Worm (Caenorhabditis elegans): ENCODE results near the gene feh-1.

feh-1 gene

DNA sequence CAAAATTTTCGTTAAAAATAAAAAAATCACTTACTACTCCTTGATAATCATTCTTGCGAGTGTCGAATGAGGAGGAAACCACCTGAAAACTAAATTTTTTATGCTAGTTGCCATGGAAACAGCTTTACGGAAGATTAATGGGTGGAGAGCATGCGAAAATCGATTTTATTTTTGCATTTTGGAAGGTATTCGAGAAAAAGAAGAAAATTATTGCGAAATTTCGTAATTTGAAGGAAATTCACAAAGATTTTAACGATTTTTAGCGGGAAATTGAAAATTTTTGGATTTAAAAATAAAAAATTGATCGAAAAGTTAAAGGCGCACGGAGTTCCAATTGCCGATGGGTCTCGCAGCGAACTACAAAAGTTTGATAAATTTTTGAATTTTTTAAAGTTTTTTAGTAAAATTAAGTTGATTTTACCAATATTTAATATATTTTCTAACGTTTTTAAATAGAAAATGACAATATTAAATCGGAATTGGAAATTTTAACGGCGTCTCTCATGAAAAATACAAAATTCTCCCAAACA, 26.0 kb downstream of the feh-1 start, which contains the start of gene Y54F10AR.1:
Gene Y54F10AR.1, minus strand, starts transcription at position 51 of the 530 bp plus-strand sequence.
- TF ChIP-seq tab-1 (GFP tag; IDR thresholded peaks at IDR 0.05) (no peak), med-1 (GFP tag; optimal IDR thresholded peaks at IDR 0.05; ENCODE audit: insufficient read depth) (no peak), flt-1 (GFP tag; IDR thresholded peaks at IDR 0.05) (no peak), T22C8.4 (GFP tag; IDR thresholded peaks at IDR 0.05) (no peak), ref-1 (GFP tag; conservative IDR thresholded peaks at IDR 0.05) (no peak), ztf-29 (GFP tag; IDR thresholded peaks at IDR 0.05) (no peak), ztf-23 (GFP tag; IDR thresholded peaks at IDR 0.05) (no peak), cog-1 (tag; optimal IDR thresholded peaks at IDR 0.05) (no peak), klf-2 (GFP tag; conservative IDR thresholded peaks at IDR 0.05) (no peak)

DNA sequence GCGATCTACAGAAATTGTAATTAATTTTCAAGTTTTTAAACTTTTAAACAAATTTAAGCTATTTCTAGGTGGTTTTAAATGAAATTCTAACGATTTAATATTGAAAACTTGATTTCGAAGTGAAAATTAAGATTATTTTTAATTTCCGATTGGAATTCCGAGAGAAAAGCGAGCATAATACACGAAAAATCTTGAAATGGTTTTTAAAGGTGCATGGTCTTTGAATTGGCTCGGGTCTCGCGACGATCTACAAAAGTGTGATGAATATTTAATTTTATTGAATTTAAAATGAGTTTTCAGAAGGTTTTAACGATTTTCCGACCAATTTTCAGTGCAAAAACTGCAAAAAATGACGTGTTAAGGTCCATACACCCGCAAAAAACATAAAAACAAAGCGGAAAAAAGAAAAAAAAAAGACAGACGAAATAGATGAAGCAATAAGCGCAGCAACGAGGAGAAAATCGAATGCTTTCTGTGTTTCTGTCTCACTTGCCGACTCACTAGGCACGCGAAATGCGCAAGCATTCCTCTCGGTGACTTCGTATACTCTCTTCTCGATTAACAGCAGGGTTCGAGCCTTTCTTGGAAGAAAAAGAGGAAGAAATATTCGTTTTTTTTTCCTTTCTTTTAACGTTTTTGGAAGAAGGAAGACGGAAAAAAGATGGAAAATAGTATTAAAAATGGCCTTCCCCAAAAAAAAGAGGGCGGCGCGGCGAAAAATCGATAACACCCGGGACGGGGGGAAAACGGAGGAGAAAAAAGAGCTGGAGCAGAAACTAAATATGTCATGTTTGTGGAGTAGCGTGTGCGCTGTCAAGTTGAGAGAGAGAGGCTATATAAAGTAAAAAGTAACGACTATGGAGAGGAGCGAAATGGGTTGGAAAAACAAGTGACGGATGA, 26.9 kb downstream of the feh-1 start:
- TF ChIP-seq ztf-23 (GFP tag; IDR thresholded peaks at IDR 0.05) (0 out of 2 replicates have a peak, but pooled peaks have one; percentile 58), T22C8.4 (GFP tag; IDR thresholded peaks at IDR 0.05) (peak; percentile 78), flt-1 (GFP tag; IDR thresholded peaks at IDR 0.05) (peak; percentile 52; the same call in 1 of the 2 replicates), tab-1 (GFP tag; IDR thresholded peaks at IDR 0.05) (peak; percentile 63; the same call in 1 of the 2 replicates), cog-1 (tag; optimal IDR thresholded peaks at IDR 0.05) (peak; percentile 34), ref-1 (GFP tag; conservative IDR thresholded peaks at IDR 0.05) (no peak), ztf-29 (GFP tag; IDR thresholded peaks at IDR 0.05) (no peak)

DNA sequence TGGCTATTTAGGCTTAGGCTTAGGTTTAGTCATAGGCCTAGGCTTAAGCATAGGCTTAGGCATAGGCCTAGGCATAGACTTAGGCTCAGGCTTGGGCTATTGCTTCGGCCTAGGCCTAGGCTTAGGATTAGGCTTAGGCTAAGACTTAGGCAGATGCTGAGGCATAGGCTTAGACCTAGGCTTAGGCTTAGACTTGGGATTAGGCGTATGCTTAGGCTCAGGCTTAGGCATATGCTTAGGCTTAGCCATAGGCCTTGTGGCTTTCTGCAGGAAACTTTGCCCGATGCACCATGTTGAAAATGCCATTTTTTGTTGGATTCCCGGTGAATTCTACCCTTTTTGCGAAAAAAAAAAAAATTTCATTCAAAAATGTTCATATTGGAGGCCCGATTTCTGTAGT, 28.3 kb downstream of the feh-1 start:
- TF ChIP-seq med-1 (GFP tag; optimal IDR thresholded peaks at IDR 0.05; ENCODE audit: insufficient read depth) (no peak), ref-1 (GFP tag; conservative IDR thresholded peaks at IDR 0.05) (no peak), tab-1 (GFP tag; IDR thresholded peaks at IDR 0.05) (no peak), cog-1 (tag; optimal IDR thresholded peaks at IDR 0.05) (no peak), T22C8.4 (GFP tag; IDR thresholded peaks at IDR 0.05) (no peak), flt-1 (GFP tag; IDR thresholded peaks at IDR 0.05) (no peak), ztf-29 (GFP tag; IDR thresholded peaks at IDR 0.05) (no peak), ztf-23 (GFP tag; IDR thresholded peaks at IDR 0.05) (no peak), klf-2 (GFP tag; conservative IDR thresholded peaks at IDR 0.05) (no peak)

DNA sequence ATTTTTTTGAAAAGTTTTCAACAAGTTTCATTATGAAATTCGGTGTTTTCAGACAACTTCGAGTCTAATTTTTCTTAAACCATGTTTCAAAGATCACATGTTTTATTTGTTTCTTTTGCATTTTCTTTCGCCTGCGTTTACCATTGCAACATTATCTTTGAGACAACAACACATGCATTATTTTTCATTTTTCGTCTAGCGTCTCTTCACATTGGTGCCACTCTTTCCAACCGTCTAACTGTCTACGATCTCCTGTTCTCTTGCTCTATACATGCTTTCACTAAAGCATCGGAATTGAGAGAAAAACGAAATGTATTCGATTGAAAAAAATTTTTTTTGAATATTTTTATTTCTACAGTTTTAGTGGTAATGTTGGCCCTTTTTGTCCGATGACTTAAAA, 28.8 kb downstream of the feh-1 start:
- TF ChIP-seq ztf-23 (GFP tag; IDR thresholded peaks at IDR 0.05): no peak
- peak; percentile 40 for TF ChIP-seq cog-1 (tag; optimal IDR thresholded peaks at IDR 0.05)

DNA sequence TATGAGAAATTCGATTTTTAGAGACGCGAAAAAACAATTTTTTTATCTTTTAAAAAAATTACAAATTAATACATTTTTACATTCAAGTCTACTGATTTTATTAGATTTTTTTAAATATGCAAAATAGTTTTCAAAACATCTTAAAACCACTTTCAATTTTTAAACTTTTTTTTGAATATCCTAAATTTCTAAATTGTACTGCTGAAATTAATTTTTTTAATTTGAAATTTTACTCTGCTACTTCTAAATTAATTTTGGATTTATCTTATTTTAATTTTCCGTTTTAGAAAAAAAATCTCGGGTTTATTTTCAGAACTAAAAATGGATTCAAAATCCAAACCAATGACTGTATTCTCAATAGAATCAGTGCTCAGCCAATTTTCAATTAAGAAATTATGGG, 29.3 kb downstream of the feh-1 start, which contains the start of gene Y71H2B.8:
Gene Y71H2B.8, plus strand, starts transcription at position 301 of the 400 bp plus-strand sequence.
- no peak for TF ChIP-seq med-1 (GFP tag; optimal IDR thresholded peaks at IDR 0.05; ENCODE audit: insufficient read depth)
- TF ChIP-seq klf-2 (GFP tag; conservative IDR thresholded peaks at IDR 0.05): no peak
- no peak for TF ChIP-seq cog-1 (tag; optimal IDR thresholded peaks at IDR 0.05)
- TF ChIP-seq ref-1 (GFP tag; conservative IDR thresholded peaks at IDR 0.05): no peak
- no peak for TF ChIP-seq flt-1 (GFP tag; IDR thresholded peaks at IDR 0.05)
- no peak for TF ChIP-seq tab-1 (GFP tag; IDR thresholded peaks at IDR 0.05)

DNA sequence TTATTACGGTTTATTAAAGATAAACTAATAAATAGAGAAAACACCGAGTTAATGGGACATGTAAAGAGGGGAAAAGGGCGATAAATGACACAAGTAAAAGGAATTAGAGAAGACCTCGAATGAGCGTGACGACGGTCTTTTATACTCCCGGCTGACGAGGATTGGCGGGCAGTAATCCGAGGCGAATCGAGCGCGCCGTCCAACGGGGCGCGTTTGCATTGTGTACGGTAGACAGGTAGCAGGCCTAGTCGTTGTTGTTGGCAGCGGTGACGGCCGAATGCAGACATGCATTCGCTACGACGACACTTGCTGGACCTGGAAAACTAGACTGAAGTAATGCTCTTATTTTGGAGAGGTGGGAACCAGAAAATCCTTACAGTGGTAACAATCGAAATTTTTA, 33.6 kb downstream of the feh-1 start:
- TF ChIP-seq ztf-29 (GFP tag; IDR thresholded peaks at IDR 0.05): 0 out of 2 replicates have a peak, but pooled peaks have one; percentile 34

DNA sequence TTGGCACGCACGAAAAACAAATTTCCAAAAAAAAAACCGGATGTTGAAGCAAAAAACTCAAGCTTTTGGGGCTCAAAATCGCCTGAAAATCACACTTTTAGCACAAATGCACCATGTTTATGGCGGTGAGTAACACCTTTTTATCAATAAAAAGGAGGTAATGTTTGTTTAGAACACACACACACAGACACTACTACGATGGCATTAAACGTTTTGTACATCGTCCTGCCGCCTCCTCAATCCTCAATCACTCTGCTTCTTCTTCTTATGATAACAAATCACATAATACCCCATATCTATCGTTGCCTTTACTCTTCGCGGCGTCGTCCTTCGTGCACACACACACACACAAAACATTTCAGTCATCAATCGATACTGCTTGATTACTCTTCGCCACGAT, 36.5 kb downstream of the feh-1 start, which contains the start of gene gpa-17:
Gene gpa-17, plus strand, starts transcription at position 363 of the 400 bp plus-strand sequence.
- TF ChIP-seq ztf-29 (GFP tag; IDR thresholded peaks at IDR 0.05) (no peak), ztf-23 (GFP tag; IDR thresholded peaks at IDR 0.05) (no peak), tab-1 (GFP tag; IDR thresholded peaks at IDR 0.05) (no peak), ref-1 (GFP tag; conservative IDR thresholded peaks at IDR 0.05) (no peak), cog-1 (tag; optimal IDR thresholded peaks at IDR 0.05) (no peak)

DNA sequence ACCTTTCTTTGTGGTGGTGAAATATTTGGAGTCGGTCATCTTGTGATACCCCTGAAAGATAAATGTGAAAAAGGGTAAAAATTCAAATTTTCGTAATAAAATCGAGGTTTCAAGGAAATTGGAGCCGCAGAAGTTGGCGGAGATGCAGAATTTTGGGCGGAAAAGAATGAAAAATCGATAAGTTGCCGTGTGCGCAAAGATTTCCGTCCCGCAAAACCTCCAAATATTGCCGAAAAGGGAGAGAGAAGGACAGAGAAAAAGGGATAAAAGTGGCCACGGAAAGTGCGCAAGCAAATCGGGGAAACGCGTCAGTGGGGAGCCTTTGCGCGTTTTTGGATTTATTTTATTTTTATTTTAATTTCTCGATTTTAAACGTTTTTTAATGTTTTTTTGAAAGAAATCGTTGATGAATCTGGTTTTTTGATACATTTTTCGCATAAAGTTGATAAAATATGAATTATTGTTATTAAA, 47.3 kb downstream of the feh-1 start, which contains the start of gene apb-1:
Gene apb-1, minus strand, starts transcription at position 51 of the 471 bp plus-strand sequence.
- 0 out of 2 replicates have a peak, but pooled peaks have one; percentile 34 for TF ChIP-seq klf-2 (GFP tag; conservative IDR thresholded peaks at IDR 0.05)
- TF ChIP-seq ztf-23 (GFP tag; IDR thresholded peaks at IDR 0.05): peak; percentile 85
- peak; percentile 80 for TF ChIP-seq flt-1 (GFP tag; IDR thresholded peaks at IDR 0.05)
- TF ChIP-seq med-1 (GFP tag; optimal IDR thresholded peaks at IDR 0.05; ENCODE audit: insufficient read depth): peak; percentile 18
- TF ChIP-seq T22C8.4 (GFP tag; IDR thresholded peaks at IDR 0.05): peak; percentile 83
- peak; percentile 63; the same call in 1 of the 2 replicates for TF ChIP-seq tab-1 (GFP tag; IDR thresholded peaks at IDR 0.05)
- peak; percentile 39; the same call in 1 of the 2 replicates for TF ChIP-seq ztf-29 (GFP tag; IDR thresholded peaks at IDR 0.05)
- 0 out of 2 replicates have a peak, but pooled peaks have one; percentile 24 for TF ChIP-seq ref-1 (GFP tag; conservative IDR thresholded peaks at IDR 0.05)
- TF ChIP-seq cog-1 (tag; optimal IDR thresholded peaks at IDR 0.05): peak; percentile 35

DNA sequence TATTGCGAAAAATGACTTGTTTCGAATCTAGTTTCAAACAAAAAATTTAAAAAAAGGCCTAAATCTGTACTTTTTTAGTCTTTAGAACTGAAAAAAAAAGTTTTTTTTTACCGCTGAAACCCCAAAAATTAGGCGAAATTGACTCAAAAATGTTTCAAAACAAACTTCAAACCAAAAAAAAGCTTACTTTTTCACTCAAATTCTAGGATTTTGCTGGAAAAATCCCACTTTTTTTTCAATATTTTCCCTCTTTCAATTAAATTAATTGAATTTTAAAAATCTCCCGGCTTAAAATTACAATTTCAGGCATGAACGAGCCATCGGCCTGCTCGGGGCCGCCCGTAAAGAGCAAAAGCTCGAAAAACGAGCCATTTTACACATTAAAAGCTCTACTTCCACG, 48.0 kb downstream of the feh-1 start, which contains the start of gene mdt-19:
Gene mdt-19, plus strand, starts transcription at position 301 of the 400 bp plus-strand sequence.
- no peak for TF ChIP-seq flt-1 (GFP tag; IDR thresholded peaks at IDR 0.05)
- no peak for TF ChIP-seq ztf-29 (GFP tag; IDR thresholded peaks at IDR 0.05)
- TF ChIP-seq T22C8.4 (GFP tag; IDR thresholded peaks at IDR 0.05): no peak

All from whole organism, midembryonic.